Worm (Caenorhabditis elegans): ENCODE data around the gene Y97E10AL.1.

DNA sequence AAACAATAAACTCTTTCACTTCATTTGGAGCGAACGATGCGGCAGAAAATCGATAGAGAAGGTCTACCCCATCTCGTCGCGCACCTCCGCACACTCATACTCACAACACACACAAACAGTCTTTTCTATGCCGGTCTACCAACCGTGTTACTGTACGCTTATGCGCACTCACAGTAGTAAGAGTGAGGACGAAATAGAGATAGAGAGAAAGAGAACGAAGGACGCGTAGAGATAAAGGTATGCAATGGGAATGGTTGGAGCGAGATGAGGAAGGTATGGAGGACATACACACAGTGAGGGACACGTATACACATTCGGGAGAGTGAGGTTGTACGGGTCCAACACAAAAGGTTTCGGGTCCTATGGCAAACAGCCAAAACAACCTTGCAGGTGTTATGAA lies 7.2 kb upstream of the Y97E10AL.1 start:
- TF ChIP-seq flt-1 (GFP tag; IDR thresholded peaks at IDR 0.05) (peak; percentile 24; the same call in 1 of the 2 replicates), ztf-29 (GFP tag; IDR thresholded peaks at IDR 0.05) (no peak), ref-1 (GFP tag; conservative IDR thresholded peaks at IDR 0.05) (no peak)

Measured in whole organism, midembryonic.